Worm (Caenorhabditis elegans): ENCODE measurements around the gene R11H6.5.

ce11 chrV:14579619-14580018 lies 32.4 kb downstream of the R11H6.5 start, which contains the start of gene gar-3:
- no peak for TF ChIP-seq nhr-11 (tag; optimal IDR thresholded peaks at IDR 0.05)
- TF ChIP-seq hlh-30 (tag; optimal IDR thresholded peaks at IDR 0.05; ENCODE audit: insufficient read depth), result no peak
- no peak for TF ChIP-seq aly-2 (tag; optimal IDR thresholded peaks at IDR 0.05)
- no peak for TF ChIP-seq R02D3.7 (tag; optimal IDR thresholded peaks at IDR 0.05)
- no peak for TF ChIP-seq ceh-44 (GFP tag; IDR thresholded peaks at IDR 0.05)
- TF ChIP-seq D1046.2 (GFP tag; IDR thresholded peaks at IDR 0.05), result no peak

Data from whole organism, L4 larva.